Fruit fly (Drosophila melanogaster) whole organism, embryonic: ENCODE results near the gene CG5665.
A peak's percentile ranks its signal among the peaks of the same experiment; 100 is the strongest.

Source experiments
- B-H1 ChIP-seq: fragments of 200-800 bp; sonication (Bioruptor generic); IDR thresholded peaks from 3 replicates; pipeline ENCODE4 v1.3.6; 2022; ENCODE audit warnings: missing biosample characterization, missing genetic modification characterization
- Bgb ChIP-seq: fragments of 200-800 bp; sonication (Bioruptor generic); IDR thresholded peaks from 2 replicates; pipeline ENCODE4 v1.3.6; 2022; ENCODE audit warnings: missing biosample characterization, missing genetic modification characterization; ENCODE audit not compliant: partially characterized antibody
- CG10321 ChIP-seq: fragments of 200-800 bp; sonication (Bioruptor generic); IDR thresholded peaks from 2 replicates; pipeline ENCODE4 v1.3.6; 2022; ENCODE audit warnings: missing biosample characterization, missing genetic modification characterization
- CG14860 ChIP-seq: fragments of 200-800 bp; sonication (Bioruptor generic); IDR thresholded peaks from 3 replicates; pipeline ENCODE4 v1.3.6; 2022; ENCODE audit warnings: missing biosample characterization, missing genetic modification characterization; ENCODE audit not compliant: partially characterized antibody
- CG1529 ChIP-seq: fragments of 200-800 bp; sonication (Bioruptor generic); optimal IDR thresholded peaks from 3 replicates; lab custom pipeline; 2018; ENCODE audit warnings: missing biosample characterization, missing genetic modification characterization
- CG16863 ChIP-seq: fragments of 200-800 bp; sonication (Bioruptor generic); optimal IDR thresholded peaks from 3 replicates; lab custom pipeline; 2016; ENCODE audit warnings: missing biosample characterization, missing genetic modification characterization
- CG17359 ChIP-seq: fragments of 200-800 bp; sonication (Bioruptor generic); optimal IDR thresholded peaks from 3 replicates; lab custom pipeline; 2018; ENCODE audit warnings: missing biosample characterization, mild to moderate bottlenecking, missing genetic modification characterization, moderate library complexity
- CG17829 ChIP-seq: fragments of 200-800 bp; optimal IDR thresholded peaks from 2 replicates; lab custom pipeline; 2019; ENCODE audit warnings: missing biosample characterization, mild to moderate bottlenecking, missing genetic modification characterization, moderate library complexity
- CG2120 ChIP-seq: fragments of 200-800 bp; sonication (Bioruptor generic); optimal IDR thresholded peaks from 3 replicates; lab custom pipeline; 2016; ENCODE audit warnings: missing biosample characterization, missing genetic modification characterization
- CG2875 ChIP-seq: fragments of 200-800 bp; sonication (Bioruptor generic); optimal IDR thresholded peaks from 2 replicates; lab custom pipeline; 2017; ENCODE audit warnings: missing biosample characterization, mild to moderate bottlenecking, missing genetic modification characterization, missing genetic modification reagents
- CG30020 ChIP-seq: fragments of 200-800 bp; optimal IDR thresholded peaks from 2 replicates; lab custom pipeline; 2019; ENCODE audit warnings: missing biosample characterization, mild to moderate bottlenecking, missing genetic modification characterization, moderate library complexity
- CG30403 ChIP-seq: fragments of 200-800 bp; sonication (Bioruptor generic); optimal IDR thresholded peaks from 3 replicates; lab custom pipeline; 2016; ENCODE audit warnings: missing biosample characterization, missing genetic modification characterization
- CG31365 ChIP-seq: fragments of 200-800 bp; sonication (Bioruptor generic); optimal IDR thresholded peaks from 2 replicates; lab custom pipeline; 2018; ENCODE audit warnings: missing biosample characterization, mild to moderate bottlenecking, missing genetic modification characterization
- CG3995 ChIP-seq: fragments of 200-800 bp; sonication (Bioruptor generic); optimal IDR thresholded peaks from 3 replicates; lab custom pipeline; 2016; ENCODE audit warnings: missing biosample characterization, missing genetic modification characterization
- CG6689 ChIP-seq: fragments of 200-800 bp; sonication (Bioruptor generic); IDR thresholded peaks from 2 replicates; pipeline ENCODE4 v1.3.6; 2022; ENCODE audit warnings: missing biosample characterization, missing genetic modification characterization
- CG7357 ChIP-seq: fragments of 200-800 bp; sonication (Bioruptor generic); IDR thresholded peaks from 3 replicates; pipeline ENCODE4 v1.3.6; 2022; ENCODE audit warnings: missing biosample characterization, missing genetic modification characterization
- CG7786 ChIP-seq: fragments of 200-800 bp; sonication (Bioruptor generic); optimal IDR thresholded peaks from 2 replicates; lab custom pipeline; 2016; ENCODE audit warnings: missing biosample characterization, missing genetic modification characterization
- CG9932 ChIP-seq: fragments of 200-800 bp; sonication (Bioruptor generic); IDR thresholded peaks from 2 replicates; pipeline ENCODE4 v1.3.6; 2022; ENCODE audit warnings: missing biosample characterization, missing genetic modification characterization
- Dref ChIP-seq: fragments of 200-800 bp; sonication (Bioruptor generic); IDR thresholded peaks from 2 replicates; pipeline ENCODE4 v1.3.6; 2022; ENCODE audit warnings: missing biosample characterization, missing genetic modification characterization
- E2f1 ChIP-seq: fragments of 200-800 bp; sonication (Bioruptor generic); IDR thresholded peaks from 2 replicates; pipeline ENCODE4 v1.3.6; 2022; ENCODE audit warnings: missing biosample characterization, missing genetic modification characterization
- ERR ChIP-seq: fragments of 200-800 bp; sonication (Bioruptor generic); optimal IDR thresholded peaks from 2 replicates; lab custom pipeline; 2016; ENCODE audit warnings: missing biosample characterization, missing genetic modification characterization
- Fer2 ChIP-seq: fragments of 200-800 bp; sonication (Bioruptor generic); optimal IDR thresholded peaks from 2 replicates; lab custom pipeline; 2018; ENCODE audit warnings: missing biosample characterization, mild to moderate bottlenecking, missing genetic modification characterization, moderate library complexity
- Gug ChIP-seq: fragments of 200-800 bp; sonication (Bioruptor generic); IDR thresholded peaks from 4 replicates; pipeline ENCODE4 v1.3.6; 2022; ENCODE audit warnings: missing biosample characterization, missing genetic modification characterization
- HLHmδ ChIP-seq: fragments of 200-800 bp; sonication (Bioruptor generic); optimal IDR thresholded peaks from 2 replicates; lab custom pipeline; 2018; ENCODE audit warnings: missing biosample characterization, mild to moderate bottlenecking, missing genetic modification characterization, moderate library complexity
- HmgD ChIP-seq: fragments of 200-800 bp; sonication (Bioruptor generic); optimal IDR thresholded peaks from 3 replicates; lab custom pipeline; 2016; ENCODE audit warnings: missing biosample characterization, missing genetic modification characterization
- Hsf ChIP-seq: fragments of 200-800 bp; sonication (Bioruptor generic); optimal IDR thresholded peaks from 3 replicates; lab custom pipeline; 2016; ENCODE audit warnings: missing biosample characterization, missing genetic modification characterization
- MESR4 ChIP-seq: fragments of 200-800 bp; sonication (Bioruptor generic); optimal IDR thresholded peaks from 2 replicates; lab custom pipeline; 2018; ENCODE audit warnings: missing biosample characterization, mild to moderate bottlenecking, missing genetic modification characterization, moderate library complexity
- NC2β ChIP-seq: fragments of 200-800 bp; sonication (Bioruptor generic); optimal IDR thresholded peaks from 2 replicates; lab custom pipeline; 2016; ENCODE audit warnings: missing biosample characterization, missing genetic modification characterization
- Six4 ChIP-seq: fragments of 200-800 bp; sonication (Bioruptor generic); optimal IDR thresholded peaks from 2 replicates; lab custom pipeline; 2016; ENCODE audit warnings: missing biosample characterization, missing genetic modification characterization
- bigmax ChIP-seq: fragments of 200-800 bp; sonication (Bioruptor generic); optimal IDR thresholded peaks from 2 replicates; lab custom pipeline; 2018; ENCODE audit warnings: missing biosample characterization, mild to moderate bottlenecking, missing genetic modification characterization
- bsh ChIP-seq, 2 experiments: fragments of 200-800 bp; sonication (Bioruptor generic); optimal IDR thresholded peaks; 2 replicates each; lab custom pipeline; 2017 to 2018; ENCODE audit warnings: mild to moderate bottlenecking in 2 of 2, missing biosample characterization in 2 of 2, missing genetic modification characterization in 2 of 2, moderate library complexity in 1 of 2
- caup ChIP-seq: fragments of 200-800 bp; sonication (Bioruptor generic); optimal IDR thresholded peaks from 3 replicates; lab custom pipeline; 2017; ENCODE audit warnings: missing biosample characterization, mild to moderate bottlenecking, missing genetic modification characterization, moderate library complexity; ENCODE audit not compliant: severe bottlenecking
- ci ChIP-seq: fragments of 200-800 bp; sonication (Bioruptor generic); IDR thresholded peaks from 3 replicates; pipeline ENCODE4 v1.3.6; 2022; ENCODE audit warnings: missing biosample characterization, missing genetic modification characterization
- crp ChIP-seq, 2 experiments: fragments of 200-800 bp; sonication (Bioruptor generic); optimal IDR thresholded peaks; 2 replicates in 1 of 2; 3 replicates in 1 of 2; lab custom pipeline; 2017; ENCODE audit warnings: missing biosample characterization in 2 of 2, missing genetic modification characterization in 2 of 2, mild to moderate bottlenecking in 1 of 2, moderate library complexity in 1 of 2
- dysf ChIP-seq: fragments of 200-800 bp; sonication (Bioruptor generic); IDR thresholded peaks from 3 replicates; pipeline ENCODE4 v1.3.6; 2022; ENCODE audit warnings: missing biosample characterization, missing genetic modification characterization
- jing ChIP-seq: fragments of 200-800 bp; sonication (Bioruptor generic); optimal IDR thresholded peaks from 2 replicates; lab custom pipeline; 2018; ENCODE audit warnings: missing biosample characterization, mild to moderate bottlenecking, missing genetic modification characterization
- klu ChIP-seq: fragments of 200-800 bp; sonication (Bioruptor generic); IDR thresholded peaks from 2 replicates; pipeline ENCODE4 v1.3.6; 2022; ENCODE audit warnings: missing biosample characterization, missing genetic modification characterization
- lbe ChIP-seq: fragments of 200-800 bp; sonication (Bioruptor generic); optimal IDR thresholded peaks from 2 replicates; lab custom pipeline; 2016; ENCODE audit warnings: missing biosample characterization, mild to moderate bottlenecking, missing genetic modification characterization
- nerfin-1 ChIP-seq: fragments of 200-800 bp; sonication (Bioruptor generic); optimal IDR thresholded peaks from 3 replicates; lab custom pipeline; 2019; ENCODE audit warnings: missing biosample characterization, mild to moderate bottlenecking, missing genetic modification characterization, moderate library complexity
- nerfin-2 ChIP-seq: fragments of 200-800 bp; sonication (Bioruptor generic); IDR thresholded peaks from 2 replicates; pipeline ENCODE4 v1.3.6; 2022; ENCODE audit warnings: missing biosample characterization, missing genetic modification characterization; ENCODE audit not compliant: partially characterized antibody
- nmo ChIP-seq: fragments of 200-800 bp; sonication (Bioruptor generic); optimal IDR thresholded peaks from 2 replicates; lab custom pipeline; 2018; ENCODE audit warnings: missing biosample characterization, mild to moderate bottlenecking, missing genetic modification characterization, moderate library complexity
- pfk ChIP-seq: fragments of 200-800 bp; sonication (Bioruptor generic); optimal IDR thresholded peaks from 2 replicates; lab custom pipeline; 2018; ENCODE audit warnings: missing biosample characterization, mild to moderate bottlenecking, missing genetic modification characterization, moderate library complexity
- pum ChIP-seq: fragments of 200-800 bp; sonication (Bioruptor generic); optimal IDR thresholded peaks from 2 replicates; lab custom pipeline; 2016; ENCODE audit warnings: missing biosample characterization, missing genetic modification characterization
- sens ChIP-seq: fragments of 200-800 bp; sonication (Bioruptor generic); peaks from one replicate; lab custom pipeline; 2016; ENCODE audit warnings: missing biosample characterization, missing genetic modification characterization
- sisA ChIP-seq: fragments of 200-800 bp; sonication (Bioruptor generic); IDR thresholded peaks from 2 replicates; pipeline ENCODE4 v1.3.6; 2022; ENCODE audit warnings: missing biosample characterization, missing genetic modification characterization
- ssp ChIP-seq: fragments of 200-800 bp; sonication (Bioruptor generic); IDR thresholded peaks from 2 replicates; pipeline ENCODE4 v1.3.6; 2022; ENCODE audit warnings: missing biosample characterization, missing genetic modification characterization
- trem ChIP-seq: fragments of 200-800 bp; optimal IDR thresholded peaks from 3 replicates; lab custom pipeline; 2019; ENCODE audit warnings: missing biosample characterization, mild to moderate bottlenecking, missing genetic modification characterization, moderate library complexity
- zf30C ChIP-seq: fragments of 200-800 bp; sonication (Bioruptor generic); optimal IDR thresholded peaks from 3 replicates; lab custom pipeline; 2018; ENCODE audit warnings: missing biosample characterization, mild to moderate bottlenecking, missing genetic modification characterization

Gene CG5665

dm6 chr3L:20309758-20310733, 48.3 kb upstream of the CG5665 start (continued):
- TF ChIP-seq zf30C (no peak), CG14860 (GFP tag; lab: Robert Waterston, UW) (peak; percentile 69), lbe (GFP tag; lab: Kevin White, UChicago) (peak; percentile 1), bsh (GFP tag; optimal IDR thresholded peaks at IDR 0.05; lab: Kevin White, UChicago) (peak in 1 of 2 experiments; percentile 14), CG30020 (tag; lab: Kevin White, UChicago) (peak; percentile 33), pum (GFP tag; lab: Kevin White, UChicago) (peak; percentile 60), CG16863 (GFP tag; lab: Kevin White, UChicago) (peak; percentile 44), MESR4 (peak; percentile 31), Dref (peak; percentile 52), jing (GFP tag; lab: Kevin White, UChicago) (no peak), Gug (GFP tag; lab: Robert Waterston, UW) (no peak), CG9932 (GFP tag; lab: Robert Waterston, UW) (peak; percentile 79), CG2875 (GFP tag; lab: Kevin White, UChicago) (no peak), sisA (GFP tag; lab: Robert Waterston, UW) (peak; percentile 38; the same call in 1 of the 2 replicates), B-H1 (GFP tag; lab: Robert Waterston, UW) (no peak), CG17829 (tag; lab: Kevin White, UChicago) (peak; percentile 71), Hsf (GFP tag; lab: Kevin White, UChicago) (peak; percentile 47), NC2β (peak; percentile 25), ci (no peak), ERR (GFP tag; lab: Kevin White, UChicago) (peak; percentile 63), nerfin-2 (GFP tag; lab: Robert Waterston, UW) (peak; percentile 36; the same call in 1 of the 2 replicates), CG7357 (no peak), CG10321 (GFP tag; lab: Robert Waterston, UW) (no peak), HLHmδ (GFP tag; lab: Kevin White, UChicago) (no peak), klu (peak; percentile 33; the same call in 1 of the 2 replicates), CG17359 (peak; percentile 18), bigmax (GFP tag; lab: Kevin White, UChicago) (peak; percentile 18), trem (tag; lab: Kevin White, UChicago) (peak; percentile 81), HmgD (GFP tag; lab: Kevin White, UChicago) (peak; percentile 91), ssp (peak; percentile 43), sens (peak; percentile 89), nmo (GFP tag; lab: Kevin White, UChicago) (peak; percentile 58), CG3995 (GFP tag; lab: Kevin White, UChicago) (peak; percentile 55), CG6689 (GFP tag; lab: Robert Waterston, UW) (peak; percentile 18; the same call in 1 of the 2 replicates), E2f1 (peak; percentile 56), Six4 (peak; percentile 10), caup (peak; percentile 47), dysf (GFP tag; lab: Robert Waterston, UW) (peak; percentile 34; the same call in 1 of the 3 replicates), CG31365 (no peak), Fer2 (tag; lab: Kevin White, UChicago) (no peak), Bgb (GFP tag; lab: Robert Waterston, UW) (peak; percentile 90), crp (GFP tag; optimal IDR thresholded peaks at IDR 0.05; lab: Kevin White, UChicago) (peak in 1 of 2 experiments; percentile 46), CG1529 (no peak), CG30403 (peak; percentile 54), CG2120 (GFP tag; lab: Kevin White, UChicago) (peak; percentile 75), nerfin-1 (peak; percentile 90), CG7786 (GFP tag; lab: Kevin White, UChicago) (peak; percentile 58), pfk (GFP tag; lab: Kevin White, UChicago) (peak; percentile 73)
